Worm (Caenorhabditis elegans): ENCODE data around the gene wee-1.1.

DNA sequence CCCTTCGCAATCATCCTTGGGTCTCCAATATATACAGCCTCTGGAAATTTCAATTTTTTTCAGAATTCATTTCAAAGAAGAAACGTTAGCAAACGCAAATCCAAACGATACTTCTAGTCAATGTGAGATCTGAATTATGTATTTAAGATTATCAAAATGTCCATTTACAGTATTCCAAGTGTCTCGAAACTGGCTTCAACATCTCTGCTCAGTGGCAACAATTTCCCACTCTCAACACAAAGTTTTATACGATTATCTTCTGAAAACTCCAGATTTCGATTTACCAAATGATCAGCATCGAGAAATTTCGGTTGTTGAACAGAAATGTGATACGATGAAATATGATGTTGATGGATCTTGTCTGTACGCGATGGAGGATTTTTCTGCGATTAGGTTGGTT, 26.8 kb downstream of the wee-1.1 start:
- TF ChIP-seq dmd-4 (tag; optimal IDR thresholded peaks at IDR 0.05; ENCODE audit: borderline replicate concordance) (no peak), sdc-2 (tag; optimal IDR thresholded peaks at IDR 0.05) (no peak), nhr-11 (tag; optimal IDR thresholded peaks at IDR 0.05) (no peak), C08G9.2 (tag; optimal IDR thresholded peaks at IDR 0.05) (no peak), npax-4 (tag; optimal IDR thresholded peaks at IDR 0.05) (no peak), ceh-31 (tag; optimal IDR thresholded peaks at IDR 0.05) (no peak), ets-4 (tag; optimal IDR thresholded peaks at IDR 0.05) (no peak), pha-4 (tag; optimal IDR thresholded peaks at IDR 0.05) (no peak), hlh-30 (tag; optimal IDR thresholded peaks at IDR 0.05; ENCODE audit: insufficient read depth) (no peak), lim-6 (tag; optimal IDR thresholded peaks at IDR 0.05) (no peak), eyg-1 (tag; optimal IDR thresholded peaks at IDR 0.05) (no peak), rnt-1 (tag; optimal IDR thresholded peaks at IDR 0.05) (no peak)
